Worm (Caenorhabditis elegans) whole organism, L2 larva: ENCODE measurements around the gene lin-22.

Experiments used
- C34F6.9 ChIP-seq: fragments of 150-350 bp; optimal IDR thresholded peaks from 2 replicates; lab custom pipeline; 2014; ENCODE audit warnings: missing biosample characterization, missing genetic modification characterization
- F13H6.1 ChIP-seq: sonication (generic microtip); optimal IDR thresholded peaks from 2 replicates; lab custom pipeline; 2016; ENCODE audit warnings: missing genetic modification characterization, missing compliant biosample characterization
- R02D3.7 ChIP-seq: fragments of 150-350 bp; optimal IDR thresholded peaks from 2 replicates; lab custom pipeline; 2014; ENCODE audit warnings: missing biosample characterization, missing genetic modification characterization
- Y55F3AM.14 ChIP-seq: fragments of 200-800 bp; sonication (Bioruptor generic); optimal IDR thresholded peaks from 2 replicates; lab custom pipeline; 2018; ENCODE audit warnings: mild to moderate bottlenecking, missing genetic modification characterization, missing compliant biosample characterization
- ZK546.5 ChIP-seq: sonication (generic microtip); optimal IDR thresholded peaks from 2 replicates; lab custom pipeline; 2017; ENCODE audit warnings: missing biosample characterization, missing genetic modification characterization
- alr-1 ChIP-seq: fragments of 150-350 bp; optimal IDR thresholded peaks from 2 replicates; lab custom pipeline; 2014; ENCODE audit warnings: missing biosample characterization, missing genetic modification characterization
- aly-2 ChIP-seq: fragments of 150-350 bp; optimal IDR thresholded peaks from 2 replicates; lab custom pipeline; 2014; ENCODE audit warnings: missing biosample characterization, missing genetic modification characterization
- ama-1 ChIP-seq: fragments of 150-350 bp; optimal IDR thresholded peaks from 2 replicates; lab custom pipeline; 2018; ENCODE audit warnings: inconsistent platforms
- blmp-1 ChIP-seq: sonication (generic microtip); optimal IDR thresholded peaks from 2 replicates; lab custom pipeline; 2017; ENCODE audit warnings: missing genetic modification characterization, mild to moderate bottlenecking, missing compliant biosample characterization, antibody characterized with exemption, moderate library complexity; ENCODE audit not compliant: insufficient read depth
- ceh-16 ChIP-seq: fragments of 150-350 bp; optimal IDR thresholded peaks from 2 replicates; lab custom pipeline; 2014; ENCODE audit warnings: missing biosample characterization, missing genetic modification characterization
- ceh-82 ChIP-seq: fragments of 150-350 bp; optimal IDR thresholded peaks from 2 replicates; lab custom pipeline; 2014; ENCODE audit warnings: missing biosample characterization, missing genetic modification characterization
- crh-2 ChIP-seq: sonication (generic microtip); optimal IDR thresholded peaks from 2 replicates; lab custom pipeline; 2017; ENCODE audit warnings: missing biosample characterization, missing genetic modification characterization
- egl-27 ChIP-seq: sonication (generic microtip); optimal IDR thresholded peaks from 3 replicates; lab custom pipeline; 2017; ENCODE audit warnings: missing biosample characterization, missing genetic modification reagents, missing genetic modification characterization
- elt-1 ChIP-seq: fragments of 150-350 bp; optimal IDR thresholded peaks from 2 replicates; lab custom pipeline; 2014; ENCODE audit warnings: missing biosample characterization, missing genetic modification characterization
- fos-1 ChIP-seq: fragments of 150-350 bp; optimal IDR thresholded peaks from 2 replicates; lab custom pipeline; 2014; ENCODE audit warnings: missing biosample characterization, missing genetic modification characterization
- gmeb-1 ChIP-seq: fragments of 150-350 bp; optimal IDR thresholded peaks from 2 replicates; lab custom pipeline; 2014; ENCODE audit warnings: missing biosample characterization, missing genetic modification characterization
- lin-11 ChIP-seq: fragments of 150-350 bp; sonication (generic microtip); optimal IDR thresholded peaks from 2 replicates; lab custom pipeline; 2014; ENCODE audit warnings: missing biosample characterization, missing genetic modification characterization, inconsistent platforms, mixed read lengths
- lin-13 ChIP-seq: fragments of 150-350 bp; optimal IDR thresholded peaks from 2 replicates; lab custom pipeline; 2014; ENCODE audit warnings: missing biosample characterization, missing genetic modification reagents, missing genetic modification characterization
- lin-39 ChIP-seq: fragments of 150-350 bp; optimal IDR thresholded peaks from 2 replicates; lab custom pipeline; 2014; ENCODE audit warnings: missing biosample characterization, missing genetic modification reagents, missing genetic modification characterization
- lsy-2 ChIP-seq, 2 experiments: fragments of 150-350 bp in 1 of 2; sonication (generic microtip) in 1 of 2; optimal IDR thresholded peaks; 2 replicates each; lab custom pipeline; 2014 to 2017; ENCODE audit warnings: missing biosample characterization in 2 of 2, missing genetic modification characterization in 2 of 2
- mab-5 ChIP-seq: fragments of 150-350 bp; optimal IDR thresholded peaks from 2 replicates; lab custom pipeline; 2014; ENCODE audit warnings: missing biosample characterization, missing genetic modification characterization
- mbf-1 ChIP-seq: sonication (generic microtip); optimal IDR thresholded peaks from 2 replicates; lab custom pipeline; 2017; ENCODE audit warnings: missing biosample characterization, missing genetic modification characterization
- mdl-1 ChIP-seq, 2 experiments: fragments of 150-350 bp in 1 of 2; sonication (generic microtip) in 1 of 2; optimal IDR thresholded peaks; 2 replicates each; lab custom pipeline; 2017; ENCODE audit warnings: missing biosample characterization in 2 of 2, missing genetic modification characterization in 2 of 2
- nhr-11 ChIP-seq: fragments of 150-350 bp; optimal IDR thresholded peaks from 2 replicates; lab custom pipeline; 2014; ENCODE audit warnings: missing biosample characterization, missing genetic modification characterization
- nhr-12 ChIP-seq: fragments of 150-350 bp; optimal IDR thresholded peaks from 2 replicates; lab custom pipeline; 2014; ENCODE audit warnings: missing biosample characterization, missing genetic modification characterization
- nhr-129 ChIP-seq: fragments of 150-350 bp; optimal IDR thresholded peaks from 2 replicates; lab custom pipeline; 2014; ENCODE audit warnings: missing biosample characterization, missing genetic modification characterization
- nhr-23 ChIP-seq: fragments of 150-350 bp; optimal IDR thresholded peaks from 2 replicates; lab custom pipeline; 2014; ENCODE audit warnings: missing biosample characterization, missing genetic modification reagents, missing genetic modification characterization
- nhr-237 ChIP-seq: fragments of 150-350 bp; optimal IDR thresholded peaks from 2 replicates; lab custom pipeline; 2014; ENCODE audit warnings: missing biosample characterization, missing genetic modification characterization
- nhr-25 ChIP-seq: fragments of 150-350 bp; sonication (generic microtip); optimal IDR thresholded peaks from 3 replicates; lab custom pipeline; 2014; ENCODE audit warnings: missing biosample characterization, missing genetic modification characterization
- nhr-6 ChIP-seq: fragments of 150-350 bp; optimal IDR thresholded peaks from 2 replicates; lab custom pipeline; 2014; ENCODE audit warnings: missing biosample characterization, missing genetic modification characterization
- nhr-77 ChIP-seq: fragments of 150-350 bp; optimal IDR thresholded peaks from 2 replicates; lab custom pipeline; 2014; ENCODE audit warnings: missing biosample characterization, missing genetic modification characterization
- peb-1 ChIP-seq: fragments of 150-350 bp; optimal IDR thresholded peaks from 2 replicates; lab custom pipeline; 2014; ENCODE audit warnings: missing biosample characterization, missing genetic modification characterization
- sem-4 ChIP-seq: fragments of 150-350 bp; optimal IDR thresholded peaks from 2 replicates; lab custom pipeline; 2014; ENCODE audit warnings: missing biosample characterization, missing genetic modification reagents, missing genetic modification characterization
- sma-9 ChIP-seq, 2 experiments: fragments of 150-350 bp in 1 of 2; sonication (generic microtip) in 1 of 2; optimal IDR thresholded peaks; 2 replicates each; lab custom pipeline; 2014 to 2016; ENCODE audit warnings: missing genetic modification characterization in 2 of 2, mild to moderate bottlenecking in 1 of 2, missing biosample characterization in 1 of 2, missing compliant biosample characterization in 1 of 2, missing genetic modification reagents in 1 of 2, moderate library complexity in 1 of 2
- snpc-4 ChIP-seq: fragments of 150-350 bp; optimal IDR thresholded peaks from 2 replicates; lab custom pipeline; 2014; ENCODE audit warnings: missing biosample characterization, missing genetic modification characterization
- unc-39 ChIP-seq: fragments of 150-350 bp; optimal IDR thresholded peaks from 2 replicates; lab custom pipeline; 2014; ENCODE audit warnings: missing biosample characterization, missing genetic modification characterization
- unc-62 ChIP-seq: fragments of 150-350 bp; optimal IDR thresholded peaks from 2 replicates; lab custom pipeline; 2014; ENCODE audit warnings: missing biosample characterization, missing genetic modification reagents, missing genetic modification characterization
- zag-1 ChIP-seq: fragments of 150-350 bp; optimal IDR thresholded peaks from 2 replicates; lab custom pipeline; 2014; ENCODE audit warnings: missing biosample characterization, missing genetic modification characterization
- ztf-1 ChIP-seq: fragments of 200-800 bp; sonication (Bioruptor generic); conservative IDR thresholded peaks from 2 replicates; pipeline ENCODE4 v1.3.6; 2022; ENCODE audit warnings: missing genetic modification characterization, missing compliant biosample characterization
- ztf-11 ChIP-seq: sonication (generic microtip); optimal IDR thresholded peaks from 2 replicates; lab custom pipeline; 2017; ENCODE audit warnings: missing biosample characterization, missing genetic modification characterization
- ztf-4 ChIP-seq: fragments of 150-350 bp; optimal IDR thresholded peaks from 2 replicates; lab custom pipeline; 2014; ENCODE audit warnings: missing biosample characterization, missing genetic modification characterization

lin-22 gene

ce11 chrIV:3016202-3016601 is 3.3 kb upstream of the lin-22 start:
- TF ChIP-seq nhr-23 (tag; lab: Kevin White, UChicago) (no peak), nhr-11 (no peak), nhr-6 (tag; lab: Kevin White, UChicago) (no peak), zag-1 (tag; lab: Kevin White, UChicago) (no peak)

- TF ChIP-seq nhr-6 (tag; lab: Kevin White, UChicago), result no peak
- TF ChIP-seq lsy-2 (tag; optimal IDR thresholded peaks at IDR 0.05; lab: Kevin White, UChicago), result peak in 1 of 2 experiments; percentile 50
- TF ChIP-seq mbf-1 (tag; lab: Kevin White, UChicago), result no peak
- TF ChIP-seq nhr-237 (tag; lab: Kevin White, UChicago), result no peak
- TF ChIP-seq R02D3.7, result no peak
- no peak for TF ChIP-seq unc-39
- TF ChIP-seq alr-1, result no peak
- TF ChIP-seq sem-4 (tag; lab: Kevin White, UChicago), result no peak
These were observed 950 bp upstream of the lin-22 start for ce11 chrIV:3018588-3018987.

- TF ChIP-seq nhr-129 (tag; lab: Kevin White, UChicago) (peak; percentile 61), aly-2 (tag; lab: Kevin White, UChicago) (no peak), nhr-11 (no peak), F13H6.1 (tag; lab: Kevin White, UChicago) (peak; percentile 61), ztf-1 (GFP tag; lab: Robert Waterston, UW) (no peak), mab-5 (tag; lab: Kevin White, UChicago) (no peak), nhr-23 (tag; lab: Kevin White, UChicago) (no peak), nhr-12 (no peak), Y55F3AM.14 (no peak), crh-2 (tag; lab: Kevin White, UChicago) (no peak), ama-1 (lab: Kevin White, UChicago) (no peak), ztf-11 (no peak), unc-62 (no peak), gmeb-1 (tag; lab: Kevin White, UChicago) (no peak), unc-39 (no peak), snpc-4 (no peak), ceh-16 (tag; lab: Kevin White, UChicago) (no peak), fos-1 (tag; lab: Kevin White, UChicago) (no peak), lin-39 (tag; lab: Kevin White, UChicago) (no peak), zag-1 (tag; lab: Kevin White, UChicago) (no peak), sma-9 (GFP tag; optimal IDR thresholded peaks at IDR 0.05; lab: Kevin White, UChicago) (peak; percentile 82), sma-9 (tag; optimal IDR thresholded peaks at IDR 0.05; lab: Kevin White, UChicago) (no peak), nhr-25 (tag; lab: Kevin White, UChicago) (no peak), egl-27 (no peak), peb-1 (tag; lab: Kevin White, UChicago) (no peak), lin-13 (GFP tag; lab: Kevin White, UChicago) (no peak), elt-1 (no peak), lin-11 (tag; lab: Kevin White, UChicago) (no peak), mdl-1 (tag; optimal IDR thresholded peaks at IDR 0.05; lab: Kevin White, UChicago) (no peak), lsy-2 (tag; optimal IDR thresholded peaks at IDR 0.05; lab: Kevin White, UChicago) (peak in 1 of 2 experiments; percentile 50), ztf-4 (tag; lab: Kevin White, UChicago) (peak; percentile 49), blmp-1 (tag; lab: Kevin White, UChicago) (no peak), nhr-6 (tag; lab: Kevin White, UChicago) (no peak), sem-4 (tag; lab: Kevin White, UChicago) (no peak), ZK546.5 (no peak), alr-1 (no peak), ceh-82 (tag; lab: Kevin White, UChicago) (no peak), nhr-77 (tag; lab: Kevin White, UChicago) (no peak), C34F6.9 (peak; percentile 36)
These were observed 6.5 kb downstream of the lin-22 start for ce11 chrIV:3025874-3026609.
